Worm (Caenorhabditis elegans) whole organism, L2 larva: ENCODE results near the gene ccz-1.

Experiments
- alr-1 ChIP-seq: fragments of 150-350 bp; optimal IDR thresholded peaks from 2 replicates; lab custom pipeline; 2014; ENCODE audit warnings: missing biosample characterization, missing genetic modification characterization
- blmp-1 ChIP-seq: sonication (generic microtip); optimal IDR thresholded peaks from 2 replicates; lab custom pipeline; 2017; ENCODE audit warnings: missing genetic modification characterization, mild to moderate bottlenecking, missing compliant biosample characterization, antibody characterized with exemption, moderate library complexity; ENCODE audit not compliant: insufficient read depth
- ceh-16 ChIP-seq: fragments of 150-350 bp; optimal IDR thresholded peaks from 2 replicates; lab custom pipeline; 2014; ENCODE audit warnings: missing biosample characterization, missing genetic modification characterization

ce11 chrV:13647617-13648016, 31.1 kb upstream of the ccz-1 start:
- TF ChIP-seq blmp-1 (tag; lab: Kevin White, UChicago) (no peak), alr-1 (no peak), ceh-16 (no peak)
